Fruit fly (Drosophila melanogaster) whole organism, prepupa: Measurements from ENCODE around the gene CG16965.

Experiments used
- CG11294 ChIP-seq: fragments of 200-800 bp; sonication (Bioruptor generic); IDR thresholded peaks from 2 replicates; pipeline ENCODE4 v1.3.6; 2022; ENCODE audit warnings: missing biosample characterization, missing genetic modification characterization
- CG15336 ChIP-seq: fragments of 200-800 bp; sonication (Bioruptor generic); IDR thresholded peaks from 2 replicates; pipeline ENCODE4 v1.3.6; 2022; ENCODE audit warnings: missing biosample characterization, missing genetic modification characterization
- CG6163 ChIP-seq: fragments of 200-800 bp; sonication (Bioruptor generic); IDR thresholded peaks from 3 replicates; pipeline ENCODE4 v1.3.6; 2022; ENCODE audit warnings: missing biosample characterization, missing genetic modification characterization
- Lpt ChIP-seq: fragments of 200-800 bp; sonication (Bioruptor generic); optimal IDR thresholded peaks from 3 replicates; lab custom pipeline; 2016; ENCODE audit warnings: missing biosample characterization, missing genetic modification characterization
- Sox102F ChIP-seq: fragments of 200-800 bp; sonication (Bioruptor generic); optimal IDR thresholded peaks from 2 replicates; lab custom pipeline; 2016; ENCODE audit warnings: missing biosample characterization, mild to moderate bottlenecking, missing genetic modification characterization
- eg ChIP-seq: fragments of 200-800 bp; sonication (Bioruptor generic); IDR thresholded peaks from 3 replicates; pipeline ENCODE4 v1.3.6; 2022; ENCODE audit warnings: missing biosample characterization, missing genetic modification characterization
- fd85E ChIP-seq: fragments of 200-800 bp; sonication (Bioruptor generic); optimal IDR thresholded peaks from 3 replicates; lab custom pipeline; 2016; ENCODE audit warnings: missing biosample characterization, missing genetic modification characterization
- pdm3 ChIP-seq: fragments of 200-800 bp; sonication (Bioruptor generic); optimal IDR thresholded peaks from 3 replicates; lab custom pipeline; 2016; ENCODE audit warnings: missing biosample characterization, missing genetic modification characterization
- vri ChIP-seq: fragments of 200-800 bp; sonication (Bioruptor generic); optimal IDR thresholded peaks from 3 replicates; lab custom pipeline; 2016; ENCODE audit warnings: missing biosample characterization, mild to moderate bottlenecking, missing genetic modification characterization

dm6 chr2L:12027435-12027834 lies 46.0 kb downstream of the CG16965 start, which contains the start of gene dmGlut:
- no peak for TF ChIP-seq CG11294 (GFP tag; lab: Robert Waterston, UW)
- no peak for TF ChIP-seq pdm3 (GFP tag; lab: Kevin White, UChicago)
- no peak for TF ChIP-seq CG15336 (GFP tag; lab: Robert Waterston, UW)
- TF ChIP-seq eg (GFP tag; lab: Robert Waterston, UW) = no peak
- no peak for TF ChIP-seq fd85E (GFP tag; lab: Kevin White, UChicago)
- TF ChIP-seq vri (GFP tag; lab: Kevin White, UChicago) = no peak
- no peak for TF ChIP-seq Lpt (GFP tag; lab: Kevin White, UChicago)
- no peak for TF ChIP-seq Sox102F (GFP tag; lab: Kevin White, UChicago)
- TF ChIP-seq CG6163 (GFP tag; lab: Robert Waterston, UW) = no peak
